Fruit fly (Drosophila melanogaster) whole organism, pupa: ENCODE data around the gene qm.
A peak's percentile ranks its signal among the peaks of the same experiment; 100 is the strongest.

Experiments
- CG15710 ChIP-seq: fragments of 200-800 bp; sonication (Bioruptor generic); optimal IDR thresholded peaks from 2 replicates; lab custom pipeline; 2018; ENCODE audit warnings: missing biosample characterization, mild to moderate bottlenecking, missing genetic modification characterization, moderate library complexity
- CG34367 ChIP-seq: fragments of 200-800 bp; sonication (Bioruptor generic); optimal IDR thresholded peaks from 2 replicates; lab custom pipeline; 2018; ENCODE audit warnings: missing biosample characterization, mild to moderate bottlenecking, missing genetic modification characterization
- CG8159 ChIP-seq: fragments of 200-800 bp; sonication (Bioruptor generic); optimal IDR thresholded peaks from 3 replicates; lab custom pipeline; 2018; ENCODE audit warnings: missing biosample characterization, mild to moderate bottlenecking, missing genetic modification characterization, moderate library complexity
- fd96Ca ChIP-seq: fragments of 200-800 bp; sonication (Bioruptor generic); IDR thresholded peaks from 3 replicates; pipeline ENCODE4 v1.3.6; 2022; ENCODE audit warnings: missing biosample characterization, missing genetic modification characterization

DNA sequence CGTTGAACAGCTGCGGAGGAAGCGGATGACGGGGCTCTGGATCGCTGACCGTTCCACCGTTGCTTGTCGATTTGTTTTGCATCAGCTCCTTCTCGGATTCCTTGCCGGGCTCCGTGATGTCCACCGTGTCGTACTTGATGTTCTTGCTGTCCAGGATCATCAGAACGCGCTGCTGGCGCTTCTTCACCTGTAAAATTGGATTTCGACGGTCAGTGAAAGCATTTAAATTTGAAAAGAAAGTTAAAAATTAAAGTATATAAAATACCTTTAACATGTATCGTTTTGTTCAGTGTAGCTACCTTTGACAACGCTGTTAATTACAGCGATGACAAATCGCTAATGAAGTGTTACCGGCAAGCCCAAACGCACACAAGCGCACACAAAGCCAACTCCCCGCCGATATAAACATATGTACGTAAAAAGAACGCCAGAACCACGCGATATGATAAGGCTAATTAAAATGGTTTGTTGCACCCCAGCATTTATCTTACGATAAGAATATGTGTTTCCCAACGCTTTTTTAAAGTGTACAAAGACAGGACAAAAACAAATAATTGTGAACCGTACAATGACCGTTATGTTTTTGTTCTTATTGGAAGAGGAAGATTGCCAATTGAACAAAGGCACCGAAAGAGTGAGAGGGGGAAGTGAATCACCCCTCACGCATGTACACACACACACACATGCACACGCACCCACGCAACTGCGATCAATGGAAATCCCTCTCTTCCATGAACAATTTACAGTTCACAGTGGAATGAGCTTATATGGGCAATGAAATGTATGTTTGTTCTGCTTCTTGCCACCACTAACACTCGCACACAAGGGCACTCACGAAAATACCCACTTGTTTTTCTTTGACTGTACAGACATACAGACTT is 19.9 kb downstream of the qm start:
- TF ChIP-seq CG34367 (tag; lab: Kevin White, UChicago), result no peak
- no peak for TF ChIP-seq fd96Ca (GFP tag; lab: Robert Waterston, UW)
- TF ChIP-seq CG8159 (tag; lab: Kevin White, UChicago), result peak; percentile 41
- no peak for TF ChIP-seq CG15710
